Fruit fly (Drosophila melanogaster) whole organism, pupa: ENCODE measurements around the gene Cpr35B.

Experiments used
- CG10348 ChIP-seq: fragments of 200-800 bp; sonication (Bioruptor generic); IDR thresholded peaks from 2 replicates; pipeline ENCODE4 v1.3.6; 2022; ENCODE audit warnings: missing biosample characterization, missing genetic modification characterization
- CG15710 ChIP-seq: fragments of 200-800 bp; sonication (Bioruptor generic); optimal IDR thresholded peaks from 2 replicates; lab custom pipeline; 2018; ENCODE audit warnings: missing biosample characterization, mild to moderate bottlenecking, missing genetic modification characterization, moderate library complexity
- CG32121 ChIP-seq: fragments of 200-800 bp; sonication (Bioruptor generic); IDR thresholded peaks from 2 replicates; pipeline ENCODE4 v1.3.6; 2022; ENCODE audit warnings: missing biosample characterization, missing genetic modification characterization
- CG34367 ChIP-seq: fragments of 200-800 bp; sonication (Bioruptor generic); optimal IDR thresholded peaks from 2 replicates; lab custom pipeline; 2018; ENCODE audit warnings: missing biosample characterization, mild to moderate bottlenecking, missing genetic modification characterization
- CG4496 ChIP-seq: fragments of 200-800 bp; sonication (Bioruptor generic); IDR thresholded peaks from 3 replicates; pipeline ENCODE4 v1.3.6; 2022; ENCODE audit warnings: missing biosample characterization, missing genetic modification characterization
- CG8159 ChIP-seq: fragments of 200-800 bp; sonication (Bioruptor generic); optimal IDR thresholded peaks from 3 replicates; lab custom pipeline; 2018; ENCODE audit warnings: missing biosample characterization, mild to moderate bottlenecking, missing genetic modification characterization, moderate library complexity
- CG8301 ChIP-seq: fragments of 200-800 bp; sonication (Bioruptor generic); optimal IDR thresholded peaks from 2 replicates; lab custom pipeline; 2018; ENCODE audit warnings: missing biosample characterization, mild to moderate bottlenecking, missing genetic modification characterization
- D1 ChIP-seq: fragments of 200-800 bp; sonication (Bioruptor generic); optimal IDR thresholded peaks from 2 replicates; lab custom pipeline; 2018; ENCODE audit warnings: missing biosample characterization, mild to moderate bottlenecking, missing genetic modification characterization, moderate library complexity
- EcR ChIP-seq: fragments of 200-800 bp; sonication (Bioruptor generic); optimal IDR thresholded peaks from 3 replicates; lab custom pipeline; 2019; ENCODE audit warnings: missing biosample characterization, missing genetic modification characterization, mild to moderate bottlenecking, moderate library complexity, missing genetic modification reagents
- gl ChIP-seq: fragments of 200-800 bp; sonication (Bioruptor generic); optimal IDR thresholded peaks from 2 replicates; lab custom pipeline; 2018; ENCODE audit warnings: missing biosample characterization, mild to moderate bottlenecking, missing genetic modification characterization
- rn ChIP-seq: fragments of 200-800 bp; sonication (Bioruptor generic); IDR thresholded peaks from 2 replicates; pipeline ENCODE4 v1.3.6; 2022; ENCODE audit warnings: missing biosample characterization, missing genetic modification characterization

dm6 chr2L:14474400-14474799 lies 49.4 kb upstream of the Cpr35B start:
- TF ChIP-seq CG8301 (tag; lab: Kevin White, UChicago) (no peak), CG15710 (tag; lab: Kevin White, UChicago) (no peak), CG32121 (GFP tag; lab: Robert Waterston, UW) (no peak), EcR (GFP tag; lab: Kevin White, UChicago) (no peak), CG10348 (GFP tag; lab: Robert Waterston, UW) (no peak), rn (GFP tag; lab: Robert Waterston, UW) (no peak), CG34367 (tag; lab: Kevin White, UChicago) (no peak), CG8159 (tag; lab: Kevin White, UChicago) (no peak), CG4496 (peak; percentile 23; the same call in 1 of the 3 replicates), D1 (tag; lab: Kevin White, UChicago) (no peak), gl (tag; lab: Kevin White, UChicago) (no peak)
